Worm (Caenorhabditis elegans) whole organism, L1 larva: ENCODE data around the gene marc-1.

Source experiments
- aly-2 ChIP-seq: fragments of 150-350 bp; optimal IDR thresholded peaks from 2 replicates; lab custom pipeline; 2014; ENCODE audit warnings: missing biosample characterization, missing genetic modification characterization
- ceh-82 ChIP-seq, 3 experiments: fragments of 150-350 bp in 1 of 3; sonication (generic microtip) in 2 of 3; optimal IDR thresholded peaks; 2 replicates each; lab custom pipeline; 2014 to 2017; ENCODE audit warnings: missing biosample characterization in 3 of 3, missing genetic modification characterization in 3 of 3
- mab-9 ChIP-seq: fragments of 200-800 bp; sonication (Bioruptor generic); IDR thresholded peaks from 2 replicates; pipeline ENCODE4 v1.3.6; 2022; ENCODE audit warnings: missing genetic modification reagents, missing genetic modification characterization, missing compliant biosample characterization
- mef-2 ChIP-seq: fragments of 150-350 bp; optimal IDR thresholded peaks from 2 replicates; lab custom pipeline; 2014; ENCODE audit warnings: missing biosample characterization, missing genetic modification characterization
- nhr-19 ChIP-seq: fragments of 200-800 bp; sonication (Bioruptor generic); conservative IDR thresholded peaks from 2 replicates; pipeline ENCODE4 v1.3.6; 2022; ENCODE audit warnings: missing genetic modification characterization, missing compliant biosample characterization
- nhr-28 ChIP-seq: fragments of 150-350 bp; optimal IDR thresholded peaks from 2 replicates; lab custom pipeline; 2014; ENCODE audit warnings: missing biosample characterization, missing genetic modification characterization
- nhr-76 ChIP-seq: sonication (generic microtip); optimal IDR thresholded peaks from 2 replicates; lab custom pipeline; 2017; ENCODE audit warnings: missing biosample characterization, missing genetic modification characterization
- sup-37 ChIP-seq: fragments of 200-800 bp; sonication (Bioruptor generic); optimal IDR thresholded peaks from 2 replicates; lab custom pipeline; 2018; ENCODE audit warnings: mild to moderate bottlenecking, missing genetic modification characterization, missing compliant biosample characterization

- TF ChIP-seq ceh-82 (tag; optimal IDR thresholded peaks at IDR 0.05; lab: Kevin White, UChicago) (no peak), nhr-76 (tag; lab: Kevin White, UChicago) (no peak), mef-2 (tag; lab: Kevin White, UChicago) (no peak), mab-9 (GFP tag; lab: Robert Waterston, UW) (no peak), nhr-28 (tag; lab: Kevin White, UChicago) (no peak), nhr-19 (GFP tag; lab: Robert Waterston, UW) (no peak), aly-2 (no peak), sup-37 (GFP tag; lab: Kevin White, UChicago) (no peak)
These were observed 28.3 kb upstream of the marc-1 start for ce11 chrV:9711174-9711573.
